Fruit fly (Drosophila melanogaster): ENCODE measurements around the gene PGRP-SA.

DNA sequence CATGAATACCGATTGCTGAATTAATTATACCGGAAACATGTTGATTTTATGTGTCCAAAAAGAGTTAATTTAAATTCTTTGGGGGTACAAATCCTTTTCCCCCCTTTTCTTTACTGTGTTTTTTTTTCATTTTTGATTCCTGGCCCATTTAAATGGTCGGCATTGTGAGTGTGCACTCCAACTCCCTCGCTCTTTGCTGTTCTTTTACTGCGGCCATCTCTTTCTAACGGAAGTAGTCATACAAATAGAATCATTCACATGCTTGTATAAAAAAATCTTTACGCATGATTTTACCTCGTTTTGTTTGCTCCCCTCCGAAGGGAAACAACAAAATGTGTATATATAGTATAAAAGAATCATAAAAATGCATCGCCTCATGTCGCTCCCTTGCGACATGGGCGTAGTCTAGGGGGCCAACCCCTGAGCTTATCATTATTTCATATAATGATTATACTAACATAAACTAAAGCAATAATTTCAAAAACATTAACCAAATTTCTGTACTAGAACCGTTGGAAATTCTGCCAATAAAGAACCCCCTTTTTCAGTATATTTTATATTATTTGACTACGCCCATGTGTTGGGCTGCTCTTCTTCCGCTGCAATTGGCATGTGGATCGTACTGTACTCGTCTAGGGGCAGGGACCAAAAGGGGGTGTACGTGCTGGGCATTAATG lies 33.3 kb upstream of the PGRP-SA start:
- TF ChIP-seq CTCF (optimal IDR thresholded peaks at IDR 0.05), result no peak
- no peak for TF ChIP-seq CG8478 (optimal IDR thresholded peaks at IDR 0.05)
